Fruit fly (Drosophila melanogaster) whole organism, adult: ENCODE data around the gene CG42536.

Source experiments
- CG11617 ChIP-seq: fragments of 200-800 bp; sonication (Bioruptor generic); optimal IDR thresholded peaks from 2 replicates; lab custom pipeline; 2017; ENCODE audit warnings: mild to moderate bottlenecking, missing biosample characterization, missing genetic modification reagents, missing genetic modification characterization
- CG12768 ChIP-seq: fragments of 200-800 bp; sonication (Bioruptor generic); optimal IDR thresholded peaks from 2 replicates; lab custom pipeline; 2017; ENCODE audit warnings: missing biosample characterization, missing genetic modification characterization, mild to moderate bottlenecking, moderate library complexity, missing genetic modification reagents
- CG14711 ChIP-seq: fragments of 200-800 bp; sonication (Bioruptor generic); optimal IDR thresholded peaks from 2 replicates; lab custom pipeline; 2018; ENCODE audit warnings: missing biosample characterization, mild to moderate bottlenecking, missing genetic modification characterization, moderate library complexity
- CG1620 ChIP-seq: fragments of 200-800 bp; sonication (Bioruptor generic); optimal IDR thresholded peaks from 2 replicates; lab custom pipeline; 2016; ENCODE audit warnings: missing biosample characterization, missing genetic modification characterization
- CG33017 ChIP-seq: fragments of 200-800 bp; sonication (Bioruptor generic); optimal IDR thresholded peaks from 2 replicates; lab custom pipeline; 2018; ENCODE audit warnings: missing biosample characterization, mild to moderate bottlenecking, missing genetic modification characterization, moderate library complexity
- CG5204 ChIP-seq: fragments of 200-800 bp; sonication (Bioruptor generic); optimal IDR thresholded peaks from 2 replicates; lab custom pipeline; 2016; ENCODE audit warnings: missing biosample characterization, missing genetic modification characterization
- CG7101 ChIP-seq: fragments of 200-800 bp; sonication (Bioruptor generic); optimal IDR thresholded peaks from 2 replicates; lab custom pipeline; 2018; ENCODE audit warnings: missing biosample characterization, mild to moderate bottlenecking, missing genetic modification characterization, moderate library complexity
- Clk ChIP-seq: fragments of 200-800 bp; sonication (Bioruptor generic); optimal IDR thresholded peaks from 2 replicates; lab custom pipeline; 2017; ENCODE audit warnings: missing biosample characterization, missing genetic modification characterization
- Crg-1 ChIP-seq: fragments of 200-800 bp; sonication (Bioruptor generic); optimal IDR thresholded peaks from 2 replicates; lab custom pipeline; 2016; ENCODE audit warnings: missing biosample characterization, missing genetic modification characterization
- Hr96 ChIP-seq: fragments of 200-800 bp; sonication (Bioruptor generic); optimal IDR thresholded peaks from 2 replicates; lab custom pipeline; 2016; ENCODE audit warnings: missing biosample characterization, missing genetic modification characterization
- Mnt ChIP-seq: fragments of 200-800 bp; sonication (Bioruptor generic); optimal IDR thresholded peaks from 2 replicates; lab custom pipeline; 2016; ENCODE audit warnings: missing biosample characterization, mild to moderate bottlenecking, missing genetic modification characterization
- bab1 ChIP-seq: fragments of 200-800 bp; sonication (Bioruptor generic); optimal IDR thresholded peaks from 3 replicates; lab custom pipeline; 2019; ENCODE audit warnings: missing biosample characterization, mild to moderate bottlenecking, missing genetic modification characterization, moderate library complexity
- cic ChIP-seq: fragments of 200-800 bp; sonication (Bioruptor generic); optimal IDR thresholded peaks from 2 replicates; lab custom pipeline; 2017; ENCODE audit warnings: missing biosample characterization, mild to moderate bottlenecking, missing genetic modification characterization, moderate library complexity
- cnc ChIP-seq, 2 experiments: fragments of >200 bp; optimal IDR thresholded peaks; 2 replicates each; lab custom pipeline; 2017
- kay ChIP-seq: fragments of 200-800 bp; sonication (Bioruptor generic); peaks from one replicate; lab custom pipeline; 2016; ENCODE audit warnings: missing biosample characterization, missing genetic modification characterization, borderline replicate concordance
- ovo ChIP-seq: fragments of 200-800 bp; sonication (Bioruptor generic); optimal IDR thresholded peaks from 2 replicates; lab custom pipeline; 2016; ENCODE audit warnings: missing biosample characterization, missing genetic modification characterization
- pad ChIP-seq: fragments of 200-800 bp; sonication (Bioruptor generic); optimal IDR thresholded peaks from 3 replicates; lab custom pipeline; 2017; ENCODE audit warnings: missing biosample characterization, missing genetic modification characterization, mild to moderate bottlenecking, moderate library complexity, missing genetic modification reagents
- tj ChIP-seq: fragments of 200-800 bp; sonication (Bioruptor generic); optimal IDR thresholded peaks from 3 replicates; lab custom pipeline; 2017; ENCODE audit warnings: missing biosample characterization, mild to moderate bottlenecking, missing genetic modification characterization, moderate library complexity
- toe ChIP-seq: fragments of 200-800 bp; sonication (Bioruptor generic); optimal IDR thresholded peaks from 2 replicates; lab custom pipeline; 2016; ENCODE audit warnings: missing biosample characterization, missing genetic modification characterization

The CG42536 gene

DNA sequence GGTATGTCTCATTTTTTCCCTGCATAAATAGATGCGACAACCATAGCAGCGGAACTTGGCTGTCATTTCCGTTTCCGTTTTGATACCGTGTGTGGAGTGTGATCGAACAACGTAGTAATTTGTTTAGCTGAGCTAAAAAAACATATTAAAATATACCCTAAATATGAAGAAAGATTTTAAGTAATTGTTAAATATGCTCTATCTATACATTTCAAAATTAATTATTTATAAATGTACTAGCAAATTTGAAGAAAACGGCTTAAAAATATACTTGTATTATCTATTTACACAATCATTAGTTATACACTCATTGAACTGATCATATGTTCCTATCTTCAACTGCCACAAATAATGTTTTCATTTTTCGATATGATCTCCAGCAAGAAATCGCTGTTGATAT, 3.7 kb downstream of the CG42536 start, which contains the start of gene CG34238:
CG34238 (plus strand) TSS at position 301 of the 400 bp plus-strand sequence.
- no peak for TF ChIP-seq CG5204 (GFP tag; lab: Kevin White, UChicago)
- TF ChIP-seq CG1620 (GFP tag; lab: Kevin White, UChicago), result no peak
- TF ChIP-seq Clk (GFP tag; lab: Kevin White, UChicago), result no peak
- TF ChIP-seq CG33017 (tag; lab: Kevin White, UChicago), result no peak
- no peak for TF ChIP-seq cnc (optimal IDR thresholded peaks at IDR 0.05; lab: Kevin White, UChicago)
- TF ChIP-seq tj, result no peak
- TF ChIP-seq bab1 (GFP tag; lab: Kevin White, UChicago), result no peak
- no peak for TF ChIP-seq ovo (GFP tag; lab: Kevin White, UChicago)
- TF ChIP-seq CG14711 (tag; lab: Kevin White, UChicago), result no peak
- no peak for TF ChIP-seq toe (GFP tag; lab: Kevin White, UChicago)
- no peak for TF ChIP-seq Hr96 (GFP tag; lab: Kevin White, UChicago)
- no peak for TF ChIP-seq CG7101 (tag; lab: Kevin White, UChicago)
- TF ChIP-seq kay (GFP tag; lab: Kevin White, UChicago), result no peak
- no peak for TF ChIP-seq CG11617 (GFP tag; lab: Kevin White, UChicago)
- TF ChIP-seq Mnt (GFP tag; lab: Kevin White, UChicago), result no peak

- TF ChIP-seq kay (GFP tag; lab: Kevin White, UChicago) (no peak), pad (GFP tag; lab: Kevin White, UChicago) (no peak), Clk (GFP tag; lab: Kevin White, UChicago) (no peak), Crg-1 (GFP tag; lab: Kevin White, UChicago) (no peak), CG7101 (tag; lab: Kevin White, UChicago) (no peak), Hr96 (GFP tag; lab: Kevin White, UChicago) (no peak), tj (no peak), CG14711 (tag; lab: Kevin White, UChicago) (no peak)
Observed at dm6 chr3L:10625499-10625898, 4.4 kb downstream of the CG42536 start, which contains the start of gene CG43127. Gene CG43127, minus strand, starts transcription at chr3L:10625599.

DNA sequence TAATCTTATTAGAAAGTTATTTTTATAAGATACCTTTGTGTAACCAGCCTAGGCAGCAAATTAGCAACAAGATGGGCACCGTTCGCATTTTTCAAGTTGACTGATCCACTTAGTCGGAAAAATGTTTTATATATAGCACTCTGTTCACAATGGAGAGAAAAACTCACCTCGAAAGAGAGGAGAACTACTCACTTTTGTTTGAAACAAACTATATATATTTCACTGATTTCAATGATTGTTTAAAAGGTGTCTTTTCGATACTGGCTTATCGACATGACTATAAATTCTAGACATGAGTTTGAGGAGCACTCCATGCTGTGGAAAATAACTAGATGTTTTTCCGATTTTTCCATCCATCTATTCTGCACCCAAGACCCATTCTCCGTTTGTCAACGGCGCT, 6.4 kb downstream of the CG42536 start, which contains the start of gene CG42521:
CG42521 (minus strand) TSS at position 101 of the 400 bp plus-strand sequence.
- no peak for TF ChIP-seq Hr96 (GFP tag; lab: Kevin White, UChicago)
- TF ChIP-seq CG11617 (GFP tag; lab: Kevin White, UChicago), result no peak

DNA sequence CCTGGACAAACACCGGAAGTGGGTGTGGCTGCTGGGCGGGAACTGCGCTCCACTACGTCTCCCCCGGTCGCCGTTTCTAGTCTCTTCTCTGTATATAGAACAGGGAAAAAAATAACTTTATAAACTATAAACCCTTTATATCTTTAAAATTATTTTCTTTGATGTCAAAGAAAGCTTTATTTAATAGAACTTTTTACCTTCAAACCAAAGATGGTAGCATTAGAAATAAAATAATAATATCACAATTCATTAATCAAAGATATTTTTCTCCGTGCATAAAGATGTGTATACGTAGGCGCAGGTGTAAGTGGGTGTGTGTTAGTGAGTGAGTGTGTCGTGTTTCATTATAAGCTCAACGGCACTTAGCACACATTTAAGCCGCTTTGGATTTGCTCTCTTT, 30.4 kb downstream of the CG42536 start:
- no peak for TF ChIP-seq cnc (optimal IDR thresholded peaks at IDR 0.05; lab: Kevin White, UChicago)
- TF ChIP-seq CG12768 (GFP tag; lab: Kevin White, UChicago), result no peak
- no peak for TF ChIP-seq CG14711 (tag; lab: Kevin White, UChicago)
- TF ChIP-seq CG11617 (GFP tag; lab: Kevin White, UChicago), result no peak
- TF ChIP-seq ovo (GFP tag; lab: Kevin White, UChicago), result no peak
- TF ChIP-seq cic, result no peak
- no peak for TF ChIP-seq Mnt (GFP tag; lab: Kevin White, UChicago)
- TF ChIP-seq tj, result no peak
- TF ChIP-seq CG33017 (tag; lab: Kevin White, UChicago), result no peak
- TF ChIP-seq bab1 (GFP tag; lab: Kevin White, UChicago), result no peak

- TF ChIP-seq Clk (GFP tag; lab: Kevin White, UChicago) (no peak), CG14711 (tag; lab: Kevin White, UChicago) (no peak), bab1 (GFP tag; lab: Kevin White, UChicago) (no peak)
Observed at dm6 chr3L:10584965-10585364, 44.9 kb downstream of the CG42536 start.

DNA sequence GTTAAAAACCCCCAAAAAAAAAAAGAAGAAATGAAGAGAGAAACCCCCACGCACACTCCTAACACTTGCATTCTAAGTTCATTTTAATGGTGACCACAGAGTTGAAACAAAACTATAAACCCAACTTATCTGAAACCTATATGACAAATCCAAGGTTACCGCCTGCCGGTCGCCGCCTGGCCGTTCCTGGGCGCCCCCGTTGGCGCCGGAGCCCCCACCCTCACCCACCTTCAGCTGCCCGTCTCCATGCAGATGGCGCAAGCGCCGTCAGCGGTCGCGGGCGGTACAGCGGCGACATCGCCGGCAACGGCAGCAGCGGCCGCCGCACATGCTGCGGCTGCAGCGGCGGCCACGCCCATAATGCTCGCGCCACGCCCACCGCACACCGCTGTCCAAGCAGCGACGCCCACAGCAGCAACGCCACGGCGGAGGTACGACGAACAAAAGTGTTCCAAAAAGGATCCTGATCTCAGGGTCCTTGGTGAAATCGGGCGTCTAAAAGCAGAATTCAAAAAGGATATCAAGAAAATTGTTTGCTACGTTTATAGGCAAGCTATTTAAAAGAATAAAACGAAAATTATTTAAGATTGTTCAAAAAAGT, 48.1 kb downstream of the CG42536 start:
- no peak for TF ChIP-seq pad (GFP tag; lab: Kevin White, UChicago)
- TF ChIP-seq cnc (optimal IDR thresholded peaks at IDR 0.05; lab: Kevin White, UChicago), result no peak
- no peak for TF ChIP-seq kay (GFP tag; lab: Kevin White, UChicago)
- no peak for TF ChIP-seq toe (GFP tag; lab: Kevin White, UChicago)
- no peak for TF ChIP-seq CG5204 (GFP tag; lab: Kevin White, UChicago)
- no peak for TF ChIP-seq CG12768 (GFP tag; lab: Kevin White, UChicago)
- TF ChIP-seq CG14711 (tag; lab: Kevin White, UChicago), result no peak
- TF ChIP-seq Mnt (GFP tag; lab: Kevin White, UChicago), result no peak
- no peak for TF ChIP-seq CG33017 (tag; lab: Kevin White, UChicago)
- TF ChIP-seq ovo (GFP tag; lab: Kevin White, UChicago), result no peak
